Fruit fly (Drosophila melanogaster) whole organism, embryonic: Measurements from ENCODE around the gene Ada1-2.

Experiments used
- Abd-B ChIP-seq: fragments of 200-800 bp; sonication (Bioruptor generic); optimal IDR thresholded peaks from 2 replicates; lab custom pipeline; 2018; ENCODE audit warnings: missing biosample characterization, mild to moderate bottlenecking, missing genetic modification characterization, moderate library complexity
- BtbVII ChIP-seq: fragments of 200-800 bp; sonication (Bioruptor generic); optimal IDR thresholded peaks from 3 replicates; lab custom pipeline; 2017; ENCODE audit warnings: missing biosample characterization, mild to moderate bottlenecking, missing genetic modification characterization
- CG10267 ChIP-seq: fragments of 200-800 bp; sonication (Bioruptor generic); optimal IDR thresholded peaks from 2 replicates; lab custom pipeline; 2018; ENCODE audit warnings: missing biosample characterization, mild to moderate bottlenecking, missing genetic modification characterization, moderate library complexity
- CG10321 ChIP-seq: fragments of 200-800 bp; sonication (Bioruptor generic); IDR thresholded peaks from 2 replicates; pipeline ENCODE4 v1.3.6; 2022; ENCODE audit warnings: missing biosample characterization, missing genetic modification characterization
- CG10565 ChIP-seq: fragments of 200-800 bp; sonication (Bioruptor generic); optimal IDR thresholded peaks from 3 replicates; lab custom pipeline; 2016; ENCODE audit warnings: missing biosample characterization, mild to moderate bottlenecking, missing genetic modification characterization
- CG10654 ChIP-seq: fragments of 200-800 bp; sonication (Bioruptor generic); optimal IDR thresholded peaks from 2 replicates; lab custom pipeline; 2016; ENCODE audit warnings: missing biosample characterization, missing genetic modification characterization
- CG13287 ChIP-seq: fragments of 200-800 bp; sonication (Bioruptor generic); IDR thresholded peaks from 2 replicates; pipeline ENCODE4 v1.3.6; 2022; ENCODE audit warnings: missing biosample characterization, missing genetic modification characterization; ENCODE audit not compliant: partially characterized antibody
- CG15479 ChIP-seq: fragments of 200-800 bp; sonication (Bioruptor generic); optimal IDR thresholded peaks from 3 replicates; lab custom pipeline; 2019; ENCODE audit warnings: missing biosample characterization, mild to moderate bottlenecking, missing genetic modification characterization, moderate library complexity
- CG15696 ChIP-seq: fragments of 200-800 bp; sonication (Bioruptor generic); optimal IDR thresholded peaks from 2 replicates; lab custom pipeline; 2019; ENCODE audit warnings: missing biosample characterization, mild to moderate bottlenecking, missing genetic modification characterization, moderate library complexity
- CG17612 ChIP-seq: fragments of 200-800 bp; sonication (Bioruptor generic); IDR thresholded peaks from 2 replicates; pipeline ENCODE4 v1.3.6; 2022; ENCODE audit warnings: missing biosample characterization, missing genetic modification characterization
- CG34422 ChIP-seq: fragments of 200-800 bp; sonication (Bioruptor generic); IDR thresholded peaks from 3 replicates; pipeline ENCODE4 v1.3.6; 2022; ENCODE audit warnings: missing biosample characterization, missing genetic modification characterization
- CG4617 ChIP-seq: fragments of 200-800 bp; sonication (Bioruptor generic); optimal IDR thresholded peaks from 3 replicates; lab custom pipeline; 2016; ENCODE audit warnings: missing biosample characterization, missing genetic modification characterization, borderline replicate concordance
- CG7786 ChIP-seq: fragments of 200-800 bp; sonication (Bioruptor generic); optimal IDR thresholded peaks from 2 replicates; lab custom pipeline; 2016; ENCODE audit warnings: missing biosample characterization, missing genetic modification characterization
- CG7987 ChIP-seq: fragments of 200-800 bp; sonication (Bioruptor generic); optimal IDR thresholded peaks from 2 replicates; lab custom pipeline; 2018; ENCODE audit warnings: missing biosample characterization, mild to moderate bottlenecking, missing genetic modification characterization, moderate library complexity
- CG9727 ChIP-seq: fragments of 200-800 bp; sonication (Bioruptor generic); optimal IDR thresholded peaks from 3 replicates; lab custom pipeline; 2017; ENCODE audit warnings: missing biosample characterization, mild to moderate bottlenecking, missing genetic modification characterization
- CG9797 ChIP-seq: fragments of 200-800 bp; sonication (Bioruptor generic); optimal IDR thresholded peaks from 3 replicates; lab custom pipeline; 2018; ENCODE audit warnings: missing biosample characterization, mild to moderate bottlenecking, missing genetic modification characterization
- CG9817 ChIP-seq: fragments of 200-800 bp; sonication (Bioruptor generic); optimal IDR thresholded peaks from 2 replicates; lab custom pipeline; 2018; ENCODE audit warnings: missing biosample characterization, mild to moderate bottlenecking, missing genetic modification characterization, moderate library complexity
- Camta ChIP-seq: fragments of 200-800 bp; sonication (Bioruptor generic); optimal IDR thresholded peaks from 2 replicates; lab custom pipeline; 2016; ENCODE audit warnings: missing biosample characterization, missing genetic modification characterization
- Dll ChIP-seq: fragments of 200-800 bp; sonication (Bioruptor generic); IDR thresholded peaks from 4 replicates; pipeline ENCODE4 v1.3.6; 2022; ENCODE audit warnings: missing biosample characterization, missing genetic modification characterization; ENCODE audit not compliant: partially characterized antibody
- Dp ChIP-seq: fragments of 200-800 bp; sonication (Bioruptor generic); optimal IDR thresholded peaks from 2 replicates; lab custom pipeline; 2018; ENCODE audit warnings: missing biosample characterization, mild to moderate bottlenecking, missing genetic modification characterization, moderate library complexity
- E2f2 ChIP-seq: fragments of 200-800 bp; sonication (Bioruptor generic); IDR thresholded peaks from 2 replicates; pipeline ENCODE4 v1.3.6; 2022; ENCODE audit warnings: missing biosample characterization, missing genetic modification characterization
- Gsc ChIP-seq: fragments of 200-800 bp; sonication (Bioruptor generic); IDR thresholded peaks from 2 replicates; pipeline ENCODE4 v1.3.6; 2022; ENCODE audit warnings: missing biosample characterization, missing genetic modification characterization
- Hr78 ChIP-seq, 2 experiments: fragments of 200-800 bp in 1 of 2; fragments of >200 bp in 1 of 2; sonication (Bioruptor generic) in 1 of 2; optimal IDR thresholded peaks; 2 replicates each; lab custom pipeline; 2017 to 2019; ENCODE audit warnings: missing biosample characterization in 2 of 2, missing genetic modification characterization in 2 of 2, mild to moderate bottlenecking in 1 of 2, moderate library complexity in 1 of 2
- MBD-R2 ChIP-seq: fragments of 200-800 bp; sonication (Bioruptor generic); IDR thresholded peaks from 2 replicates; pipeline ENCODE4 v1.3.6; 2022; ENCODE audit warnings: missing biosample characterization, missing genetic modification characterization
- MESR4 ChIP-seq: fragments of 200-800 bp; sonication (Bioruptor generic); optimal IDR thresholded peaks from 2 replicates; lab custom pipeline; 2018; ENCODE audit warnings: missing biosample characterization, mild to moderate bottlenecking, missing genetic modification characterization, moderate library complexity
- Mes4 ChIP-seq: fragments of 200-800 bp; sonication (Bioruptor generic); optimal IDR thresholded peaks from 2 replicates; lab custom pipeline; 2016; ENCODE audit warnings: missing biosample characterization, missing genetic modification characterization
- Sry-β ChIP-seq: fragments of 200-800 bp; sonication (Bioruptor generic); optimal IDR thresholded peaks from 2 replicates; lab custom pipeline; 2018; ENCODE audit warnings: missing biosample characterization, mild to moderate bottlenecking, missing genetic modification characterization, moderate library complexity
- bsh ChIP-seq, 2 experiments: fragments of 200-800 bp; sonication (Bioruptor generic); optimal IDR thresholded peaks; 2 replicates each; lab custom pipeline; 2017 to 2018; ENCODE audit warnings: mild to moderate bottlenecking in 2 of 2, missing biosample characterization in 2 of 2, missing genetic modification characterization in 2 of 2, moderate library complexity in 1 of 2
- btn ChIP-seq: fragments of 200-800 bp; sonication (Bioruptor generic); optimal IDR thresholded peaks from 2 replicates; lab custom pipeline; 2016; ENCODE audit warnings: missing biosample characterization, missing genetic modification characterization
- croc ChIP-seq: fragments of 200-800 bp; sonication (Bioruptor generic); conservative IDR thresholded peaks from 3 replicates; pipeline ENCODE4 v1.3.6; 2022; ENCODE audit warnings: missing biosample characterization, missing genetic modification characterization
- crp ChIP-seq, 2 experiments: fragments of 200-800 bp; sonication (Bioruptor generic); optimal IDR thresholded peaks; 2 replicates in 1 of 2; 3 replicates in 1 of 2; lab custom pipeline; 2017; ENCODE audit warnings: missing biosample characterization in 2 of 2, missing genetic modification characterization in 2 of 2, mild to moderate bottlenecking in 1 of 2, moderate library complexity in 1 of 2
- gfzf ChIP-seq: fragments of 200-800 bp; sonication (Bioruptor generic); optimal IDR thresholded peaks from 2 replicates; lab custom pipeline; 2016; ENCODE audit warnings: missing biosample characterization, mild to moderate bottlenecking, missing genetic modification characterization, moderate library complexity
- gsb ChIP-seq: fragments of 200-800 bp; sonication (Bioruptor generic); IDR thresholded peaks from 2 replicates; pipeline ENCODE4 v1.3.6; 2022; ENCODE audit warnings: missing biosample characterization, missing genetic modification characterization
- gt ChIP-seq: fragments of 200-800 bp; sonication (Bioruptor generic); IDR thresholded peaks from 2 replicates; pipeline ENCODE4 v1.3.6; 2022; ENCODE audit warnings: missing biosample characterization, missing genetic modification characterization
- jing ChIP-seq: fragments of 200-800 bp; sonication (Bioruptor generic); optimal IDR thresholded peaks from 2 replicates; lab custom pipeline; 2018; ENCODE audit warnings: missing biosample characterization, mild to moderate bottlenecking, missing genetic modification characterization
- lbe ChIP-seq: fragments of 200-800 bp; sonication (Bioruptor generic); optimal IDR thresholded peaks from 2 replicates; lab custom pipeline; 2016; ENCODE audit warnings: missing biosample characterization, mild to moderate bottlenecking, missing genetic modification characterization
- lilli ChIP-seq: fragments of 200-800 bp; sonication (Bioruptor generic); optimal IDR thresholded peaks from 3 replicates; lab custom pipeline; 2016; ENCODE audit warnings: missing biosample characterization, missing genetic modification characterization
- pzg ChIP-seq: fragments of 200-800 bp; sonication (Bioruptor generic); optimal IDR thresholded peaks from 3 replicates; lab custom pipeline; 2018; ENCODE audit warnings: missing biosample characterization, mild to moderate bottlenecking, missing genetic modification characterization, moderate library complexity
- rib ChIP-seq: fragments of 200-800 bp; sonication (Bioruptor generic); IDR thresholded peaks from 2 replicates; pipeline ENCODE4 v1.3.6; 2022; ENCODE audit warnings: missing biosample characterization, missing genetic modification characterization
- sc ChIP-seq, 3 experiments: fragments of >200 bp in 2 of 3; fragments of 200-800 bp in 1 of 3; sonication (Bioruptor generic) in 1 of 3; optimal IDR thresholded peaks; 2 replicates in 2 of 3; 3 replicates in 1 of 3; lab custom pipeline; 2017; ENCODE audit warnings: mild to moderate bottlenecking in 1 of 3, missing biosample characterization in 1 of 3, missing genetic modification characterization in 1 of 3, missing genetic modification reagents in 1 of 3
- sd ChIP-seq: fragments of 200-800 bp; sonication (Bioruptor generic); optimal IDR thresholded peaks from 3 replicates; lab custom pipeline; 2018; ENCODE audit warnings: missing biosample characterization, mild to moderate bottlenecking, missing genetic modification characterization, moderate library complexity
- sisA ChIP-seq: fragments of 200-800 bp; sonication (Bioruptor generic); IDR thresholded peaks from 2 replicates; pipeline ENCODE4 v1.3.6; 2022; ENCODE audit warnings: missing biosample characterization, missing genetic modification characterization
- sqz ChIP-seq: fragments of 200-800 bp; sonication (Bioruptor generic); optimal IDR thresholded peaks from 3 replicates; lab custom pipeline; 2018; ENCODE audit warnings: missing biosample characterization, mild to moderate bottlenecking, missing genetic modification characterization
- stwl ChIP-seq: fragments of 200-800 bp; sonication (Bioruptor generic); optimal IDR thresholded peaks from 3 replicates; lab custom pipeline; 2018; ENCODE audit warnings: missing biosample characterization, mild to moderate bottlenecking, missing genetic modification characterization, moderate library complexity
- trh ChIP-seq: fragments of 200-800 bp; sonication (Bioruptor generic); optimal IDR thresholded peaks from 2 replicates; lab custom pipeline; 2016; ENCODE audit warnings: missing biosample characterization, missing genetic modification characterization
- wek ChIP-seq: fragments of 200-800 bp; sonication (Bioruptor generic); optimal IDR thresholded peaks from 3 replicates; lab custom pipeline; 2018; ENCODE audit warnings: missing biosample characterization, mild to moderate bottlenecking, missing genetic modification characterization, moderate library complexity

Ada1-2 gene

DNA sequence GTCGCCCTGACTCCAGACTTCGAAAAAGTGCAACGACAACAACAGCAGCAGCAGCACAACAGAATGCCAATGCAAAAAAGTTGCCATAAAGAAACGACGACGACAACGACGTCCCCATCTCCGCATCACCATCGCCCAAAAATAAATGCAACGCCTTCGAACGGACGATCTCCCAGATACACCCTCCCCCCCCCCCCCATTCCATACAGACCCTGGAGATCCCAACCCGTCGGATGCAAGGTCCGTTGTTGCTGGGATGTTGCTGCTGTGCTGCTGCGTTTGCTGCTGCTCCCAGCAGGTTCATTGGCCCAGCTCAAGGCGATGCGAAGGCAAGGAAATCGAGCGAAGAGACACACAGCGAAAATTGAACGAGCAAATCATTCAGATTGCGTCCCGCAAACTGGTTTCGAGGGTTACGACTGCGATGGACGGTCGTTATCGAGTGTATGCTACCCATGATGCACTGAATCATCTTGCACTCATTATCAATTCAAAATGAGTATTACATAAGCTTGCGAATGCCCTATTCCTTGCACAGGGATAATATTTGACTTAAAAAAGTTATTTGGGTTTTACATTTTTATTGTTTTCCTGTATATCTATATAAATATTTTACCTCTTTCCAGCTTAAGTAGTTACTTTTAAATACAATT lies 21.2 kb downstream of the Ada1-2 start (continued):
- TF ChIP-seq bsh (GFP tag; optimal IDR thresholded peaks at IDR 0.05; lab: Kevin White, UChicago) (peak in 1 of 2 experiments; percentile 42), CG9727 (GFP tag; lab: Kevin White, UChicago) (no peak), CG15696 (tag; lab: Kevin White, UChicago) (no peak)
- TF ChIP-seq, all 482 proteins: peak for 8

DNA sequence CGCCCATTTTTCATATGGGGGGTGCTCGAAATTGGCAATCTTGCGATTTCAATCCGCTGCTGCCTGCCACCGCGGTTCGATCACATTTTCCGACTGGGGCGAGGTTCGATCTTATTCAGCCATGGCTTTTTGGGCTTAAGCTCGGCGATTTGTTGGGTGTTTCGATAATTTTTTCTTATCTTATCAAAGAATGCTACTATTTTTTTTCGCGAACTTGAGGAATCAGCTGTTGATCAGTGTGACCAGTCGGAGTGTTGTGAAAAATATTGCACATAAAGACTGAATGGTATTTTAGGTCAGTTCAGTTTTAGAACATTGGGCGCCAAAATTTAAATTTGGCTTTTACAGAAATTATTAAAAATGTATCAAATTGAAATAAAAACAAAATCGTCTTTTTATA lies 28.0 kb downstream of the Ada1-2 start, which contains the start of gene Wdr81:
Gene Wdr81, minus strand, starts transcription at position 226 of the 400 bp plus-strand sequence.
- no peak for TF ChIP-seq Abd-B (GFP tag; lab: Kevin White, UChicago)
- peak; percentile 45 for TF ChIP-seq CG4617
- peak; percentile 47; the same call in 2 of the 4 replicates for TF ChIP-seq Dll (GFP tag; lab: Robert Waterston, UW)
- TF ChIP-seq CG15479 (GFP tag; lab: Kevin White, UChicago) = no peak
- TF ChIP-seq lbe (GFP tag; lab: Kevin White, UChicago) = no peak
- TF ChIP-seq CG17612 (GFP tag; lab: Robert Waterston, UW) = no peak
- TF ChIP-seq CG10267 = peak; percentile 17
- no peak for TF ChIP-seq CG10654 (GFP tag; lab: Kevin White, UChicago)
- no peak for TF ChIP-seq btn (GFP tag; lab: Kevin White, UChicago)
- no peak for TF ChIP-seq Gsc (GFP tag; lab: Robert Waterston, UW)
- peak; percentile 68 for TF ChIP-seq pzg (GFP tag; lab: Kevin White, UChicago)
- TF ChIP-seq CG10321 (GFP tag; lab: Robert Waterston, UW) = 0 out of 2 replicates have a peak, but pooled peaks have one; percentile 17
- TF ChIP-seq CG10565 (GFP tag; lab: Kevin White, UChicago) = no peak
- peak; percentile 58 for TF ChIP-seq MBD-R2 (GFP tag; lab: Robert Waterston, UW)
- TF ChIP-seq gsb (GFP tag; lab: Robert Waterston, UW) = no peak
- TF ChIP-seq crp (GFP tag; optimal IDR thresholded peaks at IDR 0.05; lab: Kevin White, UChicago) = peak; percentile 76 to 93
- TF ChIP-seq Mes4 (GFP tag; lab: Kevin White, UChicago) = no peak
- TF ChIP-seq sd (tag; lab: Kevin White, UChicago) = peak; percentile 88
- peak; percentile 68 for TF ChIP-seq rib (GFP tag; lab: Robert Waterston, UW)
- TF ChIP-seq BtbVII (GFP tag; lab: Kevin White, UChicago) = no peak
- no peak for TF ChIP-seq CG7786 (GFP tag; lab: Kevin White, UChicago)
- TF ChIP-seq sqz = peak; percentile 66
- peak; percentile 94 for TF ChIP-seq E2f2 (GFP tag; lab: Robert Waterston, UW)
- TF ChIP-seq Dp (GFP tag; lab: Kevin White, UChicago) = peak; percentile 96
- TF ChIP-seq CG9797 (GFP tag; lab: Kevin White, UChicago) = peak; percentile 58
- no peak for TF ChIP-seq CG7987 (GFP tag; lab: Kevin White, UChicago)
- peak; percentile 46 for TF ChIP-seq CG13287 (GFP tag; lab: Robert Waterston, UW)
- no peak for TF ChIP-seq lilli (GFP tag; lab: Kevin White, UChicago)
- TF ChIP-seq MESR4 (GFP tag; lab: Kevin White, UChicago) = peak; percentile 61
- TF ChIP-seq stwl (tag; lab: Kevin White, UChicago) = peak; percentile 28
- TF ChIP-seq gfzf (GFP tag; lab: Kevin White, UChicago) = peak; percentile 80
- TF ChIP-seq wek (GFP tag; lab: Kevin White, UChicago) = peak; percentile 48

dm6 chr2L:12021193-12021592 lies 28.5 kb downstream of the Ada1-2 start:
- TF ChIP-seq CG9817 (tag; lab: Kevin White, UChicago) (peak; percentile 29), trh (GFP tag; lab: Kevin White, UChicago) (peak; percentile 65), Camta (GFP tag; lab: Kevin White, UChicago) (peak; percentile 12), CG34422 (no peak), sisA (GFP tag; lab: Robert Waterston, UW) (no peak), sc (optimal IDR thresholded peaks at IDR 0.05; lab: Kevin White, UChicago) (no peak), sc (GFP tag; optimal IDR thresholded peaks at IDR 0.05; lab: Kevin White, UChicago) (peak; percentile 80), gt (GFP tag; lab: Robert Waterston, UW) (no peak), Abd-B (GFP tag; lab: Kevin White, UChicago) (no peak), croc (GFP tag; lab: Robert Waterston, UW) (no peak), jing (GFP tag; lab: Kevin White, UChicago) (no peak), Hr78 (GFP tag; optimal IDR thresholded peaks at IDR 0.05; lab: Kevin White, UChicago) (no peak), Sry-β (GFP tag; lab: Kevin White, UChicago) (no peak)
